Worm (Caenorhabditis elegans) whole organism, young adult: ENCODE results near the gene golg-2.

Source experiments
- B0019.2 ChIP-seq: fragments of 200-800 bp; sonication (Bioruptor generic); conservative IDR thresholded peaks from 2 replicates; pipeline ENCODE4 v1.3.6; 2022; ENCODE audit warnings: missing genetic modification reagents, missing genetic modification characterization, missing compliant biosample characterization
- B0261.1 ChIP-seq: sonication (generic microtip); optimal IDR thresholded peaks from 2 replicates; lab custom pipeline; 2016; ENCODE audit warnings: mild to moderate bottlenecking, missing genetic modification characterization, moderate library complexity, missing compliant biosample characterization
- C17E4.6 ChIP-seq: fragments of 200-800 bp; sonication (Bioruptor generic); IDR thresholded peaks from 2 replicates; pipeline ENCODE4 v1.3.6; 2022; ENCODE audit warnings: missing genetic modification reagents, missing genetic modification characterization, missing compliant biosample characterization
- F22D6.2 ChIP-seq: sonication (generic microtip); optimal IDR thresholded peaks from 2 replicates; lab custom pipeline; 2016; ENCODE audit warnings: mild to moderate bottlenecking, missing genetic modification characterization, missing compliant biosample characterization
- F23B12.7 ChIP-seq: sonication (generic microtip); optimal IDR thresholded peaks from 2 replicates; lab custom pipeline; 2017; ENCODE audit warnings: missing genetic modification characterization, mild to moderate bottlenecking, missing compliant biosample characterization, antibody characterized with exemption, moderate library complexity; ENCODE audit not compliant: insufficient read depth
- F49E8.2 ChIP-seq: sonication (generic microtip); optimal IDR thresholded peaks from 3 replicates; lab custom pipeline; 2017; ENCODE audit warnings: missing genetic modification characterization, mild to moderate bottlenecking, missing compliant biosample characterization, antibody characterized with exemption, moderate library complexity; ENCODE audit not compliant: insufficient read depth
- Y53G8AR.9 ChIP-seq: fragments of 200-800 bp; sonication (Bioruptor generic); conservative IDR thresholded peaks from 2 replicates; pipeline ENCODE4 v1.3.6; 2022; ENCODE audit warnings: missing genetic modification reagents, missing genetic modification characterization, missing compliant biosample characterization
- Y56A3A.18 ChIP-seq: fragments of 200-800 bp; sonication (Bioruptor generic); IDR thresholded peaks from 2 replicates; pipeline ENCODE4 v1.3.6; 2022; ENCODE audit warnings: missing genetic modification reagents, missing genetic modification characterization, missing compliant biosample characterization
- atf-7 ChIP-seq: sonication (generic microtip); optimal IDR thresholded peaks from 2 replicates; lab custom pipeline; 2017; ENCODE audit warnings: mild to moderate bottlenecking, missing genetic modification characterization, missing compliant biosample characterization
- attf-5 ChIP-seq: fragments of 200-800 bp; sonication (Bioruptor generic); optimal IDR thresholded peaks from 2 replicates; lab custom pipeline; 2018; ENCODE audit warnings: mild to moderate bottlenecking, missing genetic modification characterization, missing compliant biosample characterization
- ccch-3 ChIP-seq: fragments of 200-800 bp; sonication (Bioruptor generic); optimal IDR thresholded peaks from 2 replicates; lab custom pipeline; 2018; ENCODE audit warnings: mild to moderate bottlenecking, missing genetic modification characterization, missing compliant biosample characterization
- cebp-1 ChIP-seq, 2 experiments: fragments of 200-800 bp in 1 of 2; sonication (Bioruptor generic) in 1 of 2; sonication (generic microtip) in 1 of 2; IDR thresholded peaks in 1 of 2; optimal IDR thresholded peaks in 1 of 2; 2 replicates each; pipeline versions ENCODE4 v1.3.6 to Lab custom; 2017 to 2022; ENCODE audit warnings: missing compliant biosample characterization in 2 of 2, missing genetic modification characterization in 2 of 2, mild to moderate bottlenecking in 1 of 2, missing genetic modification reagents in 1 of 2, moderate library complexity in 1 of 2
- cebp-2 ChIP-seq: fragments of 200-800 bp; sonication (Bioruptor generic); IDR thresholded peaks from 2 replicates; pipeline ENCODE4 v1.3.6; 2022; ENCODE audit warnings: missing genetic modification characterization, missing compliant biosample characterization
- chd-7 ChIP-seq: sonication (generic microtip); optimal IDR thresholded peaks from 2 replicates; lab custom pipeline; 2016; ENCODE audit warnings: mild to moderate bottlenecking, missing genetic modification characterization, moderate library complexity, missing compliant biosample characterization
- egl-18 ChIP-seq: fragments of 200-800 bp; sonication (Bioruptor generic); IDR thresholded peaks from 2 replicates; pipeline ENCODE4 v1.3.6; 2022; ENCODE audit warnings: missing genetic modification reagents, missing genetic modification characterization, missing compliant biosample characterization
- egl-44 ChIP-seq: fragments of 200-800 bp; sonication (Bioruptor generic); IDR thresholded peaks from 2 replicates; pipeline ENCODE4 v1.3.6; 2022; ENCODE audit warnings: missing genetic modification reagents, missing genetic modification characterization, missing compliant biosample characterization
- egrh-3 ChIP-seq: fragments of 200-800 bp; sonication (Bioruptor generic); IDR thresholded peaks from 2 replicates; pipeline ENCODE4 v1.3.6; 2022; ENCODE audit warnings: missing genetic modification reagents, missing genetic modification characterization, missing compliant biosample characterization
- him-1 ChIP-seq: sonication (generic microtip); optimal IDR thresholded peaks from 2 replicates; lab custom pipeline; 2016; ENCODE audit warnings: missing genotype, missing genetic modification reagents, missing genetic modification characterization, missing compliant biosample characterization
- hmg-1.2 ChIP-seq: fragments of 200-800 bp; sonication (Bioruptor generic); IDR thresholded peaks from 2 replicates; pipeline ENCODE4 v1.3.6; 2022; ENCODE audit warnings: missing genetic modification reagents, missing genetic modification characterization, missing compliant biosample characterization
- hmg-20 ChIP-seq: fragments of 200-800 bp; sonication (Bioruptor generic); IDR thresholded peaks from 2 replicates; pipeline ENCODE4 v1.3.6; 2022; ENCODE audit warnings: missing genetic modification reagents, missing genetic modification characterization, missing compliant biosample characterization
- lin-54 ChIP-seq: fragments of 200-800 bp; sonication (Bioruptor generic); optimal IDR thresholded peaks from 2 replicates; lab custom pipeline; 2018; ENCODE audit warnings: mild to moderate bottlenecking, missing genetic modification characterization, missing compliant biosample characterization
- lsy-27 ChIP-seq: sonication (generic microtip); optimal IDR thresholded peaks from 2 replicates; lab custom pipeline; 2017; ENCODE audit warnings: missing genetic modification characterization, mild to moderate bottlenecking, missing compliant biosample characterization, antibody characterized with exemption, missing genotype, borderline replicate concordance; ENCODE audit not compliant: insufficient read depth
- madf-10 ChIP-seq: sonication (generic microtip); optimal IDR thresholded peaks from 2 replicates; lab custom pipeline; 2016; ENCODE audit warnings: mild to moderate bottlenecking, missing genetic modification characterization, missing compliant biosample characterization
- madf-8 ChIP-seq: fragments of 200-800 bp; sonication (Bioruptor generic); conservative IDR thresholded peaks from 2 replicates; pipeline ENCODE4 v1.3.6; 2022; ENCODE audit warnings: missing genetic modification reagents, missing genetic modification characterization, missing compliant biosample characterization
- mcd-1 ChIP-seq: fragments of 200-800 bp; sonication (Bioruptor generic); IDR thresholded peaks from 2 replicates; pipeline ENCODE4 v1.3.6; 2022; ENCODE audit warnings: missing genetic modification reagents, missing genetic modification characterization, missing compliant biosample characterization
- mxl-1 ChIP-seq: sonication (generic microtip); optimal IDR thresholded peaks from 2 replicates; lab custom pipeline; 2016; ENCODE audit warnings: missing genetic modification characterization, missing compliant biosample characterization
- nfya-1 ChIP-seq: sonication (generic microtip); optimal IDR thresholded peaks from 2 replicates; lab custom pipeline; 2017; ENCODE audit warnings: antibody characterized with exemption, missing compliant biosample characterization, missing genetic modification characterization, borderline replicate concordance; ENCODE audit not compliant: insufficient read depth
- nfyb-1 ChIP-seq: fragments of 200-800 bp; sonication (Bioruptor generic); IDR thresholded peaks from 2 replicates; pipeline ENCODE4 v1.3.6; 2022; ENCODE audit warnings: missing genetic modification reagents, missing genetic modification characterization, missing compliant biosample characterization
- nhr-120 ChIP-seq: fragments of 200-800 bp; sonication (Bioruptor generic); IDR thresholded peaks from 2 replicates; pipeline ENCODE4 v1.3.6; 2022; ENCODE audit warnings: missing genetic modification characterization, missing compliant biosample characterization
- nhr-27 ChIP-seq: fragments of 200-800 bp; sonication (Bioruptor generic); optimal IDR thresholded peaks from 2 replicates; lab custom pipeline; 2018; ENCODE audit warnings: mild to moderate bottlenecking, missing genetic modification characterization, moderate library complexity, missing compliant biosample characterization
- nhr-90 ChIP-seq: sonication (generic microtip); optimal IDR thresholded peaks from 2 replicates; lab custom pipeline; 2016; ENCODE audit warnings: missing genotype, mild to moderate bottlenecking, missing genetic modification characterization, missing compliant biosample characterization
- pbrm-1 ChIP-seq: fragments of 200-800 bp; sonication (Bioruptor generic); IDR thresholded peaks from 2 replicates; pipeline ENCODE4 v1.3.6; 2022; ENCODE audit warnings: missing genetic modification reagents, missing genetic modification characterization, missing compliant biosample characterization
- rcor-1 ChIP-seq: fragments of 200-800 bp; sonication (Bioruptor generic); IDR thresholded peaks from 2 replicates; pipeline ENCODE4 v1.3.6; 2022; ENCODE audit warnings: missing genetic modification reagents, missing genetic modification characterization, missing compliant biosample characterization
- rpc-1 ChIP-seq, 2 experiments: fragments of 150-350 bp in 1 of 2; sonication (generic microtip) in 1 of 2; optimal IDR thresholded peaks; 2 replicates each; lab custom pipeline; 2014 to 2018; ENCODE audit warnings: missing biosample characterization in 1 of 2, missing genetic modification characterization in 1 of 2, missing genetic modification reagents in 1 of 2, missing genotype in 1 of 2
- snpc-1.1 ChIP-seq: sonication (generic microtip); optimal IDR thresholded peaks from 2 replicates; lab custom pipeline; 2017; ENCODE audit warnings: missing genetic modification characterization, mild to moderate bottlenecking, missing compliant biosample characterization, antibody characterized with exemption, moderate library complexity, missing genotype, missing genetic modification reagents; ENCODE audit not compliant: insufficient read depth
- snpc-1.3 ChIP-seq: sonication (generic microtip); optimal IDR thresholded peaks from 2 replicates; lab custom pipeline; 2017; ENCODE audit warnings: missing genetic modification characterization, mild to moderate bottlenecking, missing compliant biosample characterization, antibody characterized with exemption, moderate library complexity, missing genotype, missing genetic modification reagents; ENCODE audit not compliant: insufficient read depth
- snpc-3.4 ChIP-seq: sonication (generic microtip); optimal IDR thresholded peaks from 2 replicates; lab custom pipeline; 2017; ENCODE audit warnings: missing genetic modification characterization, mild to moderate bottlenecking, missing compliant biosample characterization, antibody characterized with exemption, moderate library complexity, missing genotype, missing genetic modification reagents
- snpc-4 ChIP-seq, 5 experiments: fragments of 150-350 bp in 1 of 5; sonication (generic microtip) in 4 of 5; optimal IDR thresholded peaks; 2 replicates each; lab custom pipeline; 2014 to 2018; ENCODE audit warnings: missing genetic modification characterization in 5 of 5, missing biosample characterization in 3 of 5, antibody characterized with exemption in 2 of 5, mild to moderate bottlenecking in 2 of 5, missing compliant biosample characterization in 2 of 5, missing genotype in 2 of 5, moderate library complexity in 2 of 5, missing genetic modification reagents in 1 of 5
- somi-1 ChIP-seq: fragments of 200-800 bp; sonication (Bioruptor generic); optimal IDR thresholded peaks from 2 replicates; lab custom pipeline; 2018; ENCODE audit warnings: mild to moderate bottlenecking, missing genetic modification characterization, missing compliant biosample characterization
- tbx-9 ChIP-seq: sonication (generic microtip); optimal IDR thresholded peaks from 2 replicates; lab custom pipeline; 2016; ENCODE audit warnings: borderline replicate concordance, missing genetic modification characterization, inconsistent platforms, missing compliant biosample characterization
- tlf-1 ChIP-seq: fragments of 200-800 bp; sonication (Bioruptor generic); optimal IDR thresholded peaks from 2 replicates; lab custom pipeline; 2018; ENCODE audit warnings: mild to moderate bottlenecking, missing genetic modification characterization, missing compliant biosample characterization
- xnd-1 ChIP-seq: sonication (generic microtip); optimal IDR thresholded peaks from 2 replicates; lab custom pipeline; 2016; ENCODE audit warnings: missing genotype, missing genetic modification reagents, missing genetic modification characterization, missing compliant biosample characterization
- zim-3 ChIP-seq: sonication (generic microtip); optimal IDR thresholded peaks from 2 replicates; lab custom pipeline; 2017; ENCODE audit warnings: mild to moderate bottlenecking, missing genetic modification characterization, moderate library complexity, missing compliant biosample characterization
- ztf-28 ChIP-seq: fragments of 200-800 bp; sonication (Bioruptor generic); IDR thresholded peaks from 2 replicates; pipeline ENCODE4 v1.3.6; 2022; ENCODE audit warnings: missing genetic modification reagents, missing genetic modification characterization, missing compliant biosample characterization

The golg-2 gene

ce11 chrII:5061794-5062368 lies 22.0 kb upstream of the golg-2 start, which contains the start of gene smc-5 (continued):
- TF ChIP-seq egrh-3 (GFP tag; lab: Robert Waterston, UW) (no peak; the same call in 1 of the 2 replicates), madf-8 (GFP tag; lab: Robert Waterston, UW) (peak; percentile 80), snpc-1.1 (peak; percentile 24), madf-10 (peak; percentile 15), snpc-4 (GFP tag; optimal IDR thresholded peaks at IDR 0.05; lab: Kevin White, UChicago) (peak; percentile 18), snpc-4 (tag; optimal IDR thresholded peaks at IDR 0.05; lab: Kevin White, UChicago) (peak in 3 of 4 experiments; percentile 66 to 84 (median 68)), ztf-28 (GFP tag; lab: Robert Waterston, UW) (no peak), rcor-1 (peak; percentile 36; the same call in 1 of the 2 replicates), atf-7 (tag; lab: Kevin White, UChicago) (no peak), cebp-1 (GFP tag; IDR thresholded peaks at IDR 0.05; lab: Robert Waterston, UW) (peak; percentile 63; the same call in 1 of the 2 replicates), cebp-1 (tag; optimal IDR thresholded peaks at IDR 0.05; lab: Kevin White, UChicago) (no peak), lin-54 (GFP tag; lab: Kevin White, UChicago) (peak; percentile 71), nfya-1 (tag; lab: Kevin White, UChicago) (no peak), him-1 (tag; lab: Kevin White, UChicago) (no peak), F23B12.7 (tag; lab: Kevin White, UChicago) (peak; percentile 88), cebp-2 (GFP tag; lab: Robert Waterston, UW) (no peak), egl-18 (GFP tag; lab: Robert Waterston, UW) (no peak), Y56A3A.18 (GFP tag; lab: Robert Waterston, UW) (no peak), F22D6.2 (tag; lab: Kevin White, UChicago) (no peak), zim-3 (tag; lab: Kevin White, UChicago) (no peak), hmg-1.2 (GFP tag; lab: Robert Waterston, UW) (peak; percentile 42; the same call in 1 of the 2 replicates), pbrm-1 (no peak), lsy-27 (tag; lab: Kevin White, UChicago) (no peak), Y53G8AR.9 (GFP tag; lab: Robert Waterston, UW) (no peak), hmg-20 (no peak), mcd-1 (GFP tag; lab: Robert Waterston, UW) (peak; percentile 91), nhr-90 (no peak), F49E8.2 (tag; lab: Kevin White, UChicago) (peak; percentile 27), C17E4.6 (GFP tag; lab: Robert Waterston, UW) (no peak), mxl-1 (tag; lab: Kevin White, UChicago) (no peak), B0019.2 (GFP tag; lab: Robert Waterston, UW) (no peak), chd-7 (tag; lab: Kevin White, UChicago) (no peak), snpc-1.3 (peak; percentile 28), ccch-3 (GFP tag; lab: Kevin White, UChicago) (no peak), attf-5 (peak; percentile 79), rpc-1 (optimal IDR thresholded peaks at IDR 0.05; lab: Kevin White, UChicago) (no peak), rpc-1 (tag; optimal IDR thresholded peaks at IDR 0.05; lab: Kevin White, UChicago) (no peak), somi-1 (GFP tag; lab: Kevin White, UChicago) (no peak), nhr-120 (GFP tag; lab: Robert Waterston, UW) (no peak), tlf-1 (peak; percentile 0), nfyb-1 (GFP tag; lab: Robert Waterston, UW) (no peak), B0261.1 (peak; percentile 15), tbx-9 (tag; lab: Kevin White, UChicago) (no peak), egl-44 (GFP tag; lab: Robert Waterston, UW) (no peak), xnd-1 (tag; lab: Kevin White, UChicago) (peak; percentile 32), snpc-3.4 (tag; lab: Kevin White, UChicago) (peak; percentile 66), nhr-27 (tag; lab: Kevin White, UChicago) (no peak)
